Worm (Caenorhabditis elegans) whole organism, L4 larva: Measurements from ENCODE around the gene C30G12.6.

Experiments used
- D1046.2 ChIP-seq: fragments of 200-800 bp; sonication (Bioruptor generic); IDR thresholded peaks from 2 replicates; pipeline ENCODE4 v1.3.6; 2022; ENCODE audit warnings: missing genetic modification characterization, missing compliant biosample characterization
- F37D6.2 ChIP-seq: sonication (generic microtip); optimal IDR thresholded peaks from 2 replicates; lab custom pipeline; 2016; ENCODE audit warnings: mild to moderate bottlenecking, missing genetic modification characterization, missing compliant biosample characterization
- F44E2.7 ChIP-seq: fragments of 200-800 bp; sonication (Bioruptor generic); IDR thresholded peaks from 2 replicates; pipeline ENCODE4 v2.1.2; 2022; ENCODE audit warnings: missing genetic modification characterization, missing compliant biosample characterization
- T20F7.1 ChIP-seq: fragments of 200-800 bp; sonication (Bioruptor generic); optimal IDR thresholded peaks from 2 replicates; lab custom pipeline; 2018; ENCODE audit warnings: mild to moderate bottlenecking, missing genetic modification characterization, missing compliant biosample characterization
- Y48G9A.11 ChIP-seq: fragments of 200-800 bp; sonication (Bioruptor generic); IDR thresholded peaks from 2 replicates; pipeline ENCODE4 v1.3.6; 2022; ENCODE audit warnings: missing genetic modification reagents, missing genetic modification characterization, missing compliant biosample characterization
- ZK546.5 ChIP-seq, 2 experiments: sonication (generic microtip); optimal IDR thresholded peaks; 2 replicates each; lab custom pipeline; 2017; ENCODE audit warnings: missing biosample characterization in 2 of 2, missing genetic modification characterization in 2 of 2
- attf-4 ChIP-seq: sonication (generic microtip); optimal IDR thresholded peaks from 3 replicates; lab custom pipeline; 2017; ENCODE audit warnings: missing biosample characterization, missing genetic modification characterization
- ceh-20 ChIP-seq: fragments of 200-800 bp; sonication (Bioruptor generic); IDR thresholded peaks from 2 replicates; pipeline ENCODE4 v1.3.6; 2022; ENCODE audit warnings: missing genetic modification reagents, missing genetic modification characterization, missing compliant biosample characterization
- ceh-62 ChIP-seq: sonication (generic microtip); optimal IDR thresholded peaks from 2 replicates; lab custom pipeline; 2017; ENCODE audit warnings: missing biosample characterization, missing genetic modification characterization
- ceh-82 ChIP-seq: sonication (generic microtip); optimal IDR thresholded peaks from 2 replicates; lab custom pipeline; 2017; ENCODE audit warnings: missing biosample characterization, missing genetic modification characterization
- ces-1 ChIP-seq: fragments of 150-350 bp; sonication (generic microtip); optimal IDR thresholded peaks from 4 replicates; lab custom pipeline; 2014; ENCODE audit warnings: missing biosample characterization, missing genetic modification reagents, missing genetic modification characterization
- ctbp-1 ChIP-seq: fragments of 200-800 bp; sonication (Bioruptor generic); IDR thresholded peaks from 2 replicates; pipeline ENCODE4 v1.3.6; 2022; ENCODE audit warnings: missing genetic modification reagents, missing genetic modification characterization, missing compliant biosample characterization
- daf-16 ChIP-seq, 3 experiments: sonication (generic microtip); optimal IDR thresholded peaks; 2 replicates each; lab custom pipeline; 2016 to 2017; ENCODE audit warnings: missing genetic modification characterization in 3 of 3, missing genetic modification reagents in 3 of 3, mild to moderate bottlenecking in 2 of 3, missing compliant biosample characterization in 2 of 3, missing biosample characterization in 1 of 3, moderate library complexity in 1 of 3
- daf-19 ChIP-seq: fragments of 200-800 bp; sonication (Bioruptor generic); conservative IDR thresholded peaks from 2 replicates; pipeline ENCODE4 v1.3.6; 2022; ENCODE audit warnings: missing genetic modification characterization, missing compliant biosample characterization
- dmd-8 ChIP-seq: fragments of 200-800 bp; sonication (Bioruptor generic); IDR thresholded peaks from 2 replicates; pipeline ENCODE4 v1.3.6; 2022; ENCODE audit warnings: missing genetic modification characterization, missing compliant biosample characterization
- dpl-1 ChIP-seq: fragments of 150-350 bp; optimal IDR thresholded peaks from 2 replicates; lab custom pipeline; 2014; ENCODE audit warnings: missing biosample characterization, missing genetic modification reagents, missing genetic modification characterization
- duxl-1 ChIP-seq: sonication (generic microtip); optimal IDR thresholded peaks from 2 replicates; lab custom pipeline; 2016; ENCODE audit warnings: mild to moderate bottlenecking, missing genetic modification characterization, moderate library complexity, missing compliant biosample characterization; ENCODE audit not compliant: poor library complexity
- dve-1 ChIP-seq: sonication (generic microtip); optimal IDR thresholded peaks from 2 replicates; lab custom pipeline; 2017; ENCODE audit warnings: antibody characterized with exemption, mild to moderate bottlenecking, missing genetic modification characterization, missing compliant biosample characterization; ENCODE audit not compliant: insufficient read depth
- egl-43 ChIP-seq: fragments of 200-800 bp; sonication (Bioruptor generic); IDR thresholded peaks from 2 replicates; pipeline ENCODE4 v1.3.6; 2022; ENCODE audit warnings: missing genetic modification reagents, missing genetic modification characterization, missing compliant biosample characterization
- fos-1 ChIP-seq: fragments of 150-350 bp; optimal IDR thresholded peaks from 2 replicates; lab custom pipeline; 2014; ENCODE audit warnings: missing biosample characterization, missing genetic modification characterization
- hif-1 ChIP-seq, 2 experiments: sonication (generic microtip); optimal IDR thresholded peaks; 2 replicates each; lab custom pipeline; 2016 to 2017; ENCODE audit warnings: missing compliant biosample characterization in 2 of 2, missing genetic modification characterization in 2 of 2, missing genetic modification reagents in 2 of 2, missing genotype in 2 of 2, mild to moderate bottlenecking in 1 of 2
- lin-1 ChIP-seq: fragments of 200-800 bp; sonication (Bioruptor generic); IDR thresholded peaks from 2 replicates; pipeline ENCODE4 v1.3.6; 2022; ENCODE audit warnings: missing genetic modification reagents, missing genetic modification characterization, missing compliant biosample characterization
- lin-13 ChIP-seq: fragments of 150-350 bp; optimal IDR thresholded peaks from 2 replicates; lab custom pipeline; 2014; ENCODE audit warnings: missing biosample characterization, missing genetic modification reagents, missing genetic modification characterization
- lin-15B ChIP-seq: fragments of 150-350 bp; sonication (generic microtip); optimal IDR thresholded peaks from 3 replicates; lab custom pipeline; 2014; ENCODE audit warnings: missing biosample characterization, missing genetic modification characterization
- lin-29 ChIP-seq: fragments of 200-800 bp; sonication (Bioruptor generic); IDR thresholded peaks from 2 replicates; pipeline ENCODE4 v1.3.6; 2022; ENCODE audit warnings: missing genetic modification reagents, missing genetic modification characterization, missing compliant biosample characterization
- lin-38 ChIP-seq: fragments of 200-800 bp; sonication (Bioruptor generic); IDR thresholded peaks from 2 replicates; pipeline ENCODE4 v1.3.6; 2022; ENCODE audit warnings: missing genetic modification reagents, missing genetic modification characterization, missing compliant biosample characterization
- lir-3 ChIP-seq: sonication (generic microtip); optimal IDR thresholded peaks from 2 replicates; lab custom pipeline; 2016; ENCODE audit warnings: mild to moderate bottlenecking, missing genetic modification characterization, missing compliant biosample characterization
- lsy-2 ChIP-seq, 2 experiments: fragments of 150-350 bp in 1 of 2; sonication (generic microtip) in 1 of 2; optimal IDR thresholded peaks; 2 replicates each; lab custom pipeline; 2014 to 2017; ENCODE audit warnings: missing biosample characterization in 2 of 2, missing genetic modification characterization in 2 of 2
- madf-9 ChIP-seq: fragments of 200-800 bp; sonication (Bioruptor generic); conservative IDR thresholded peaks from 2 replicates; pipeline ENCODE4 v1.3.6; 2022; ENCODE audit warnings: missing genetic modification reagents, missing genetic modification characterization, missing compliant biosample characterization
- mdt-29 ChIP-seq: fragments of 200-800 bp; sonication (Bioruptor generic); IDR thresholded peaks from 2 replicates; pipeline ENCODE4 v1.3.6; 2022; ENCODE audit warnings: missing genetic modification reagents, missing genetic modification characterization, missing compliant biosample characterization
- mxl-2 ChIP-seq: fragments of 200-800 bp; sonication (Bioruptor generic); conservative IDR thresholded peaks from 2 replicates; pipeline ENCODE4 v1.3.6; 2022; ENCODE audit warnings: missing genetic modification reagents, missing genetic modification characterization, missing compliant biosample characterization
- nhr-111 ChIP-seq: fragments of 200-800 bp; sonication (Bioruptor generic); optimal IDR thresholded peaks from 2 replicates; lab custom pipeline; 2018; ENCODE audit warnings: mild to moderate bottlenecking, missing genetic modification characterization, missing compliant biosample characterization
- nhr-25 ChIP-seq: sonication (generic microtip); optimal IDR thresholded peaks from 2 replicates; lab custom pipeline; 2017; ENCODE audit warnings: missing genetic modification characterization, mild to moderate bottlenecking, missing compliant biosample characterization, antibody characterized with exemption, moderate library complexity, borderline replicate concordance; ENCODE audit not compliant: insufficient read depth
- nhr-28 ChIP-seq: fragments of 150-350 bp; optimal IDR thresholded peaks from 2 replicates; lab custom pipeline; 2014; ENCODE audit warnings: missing biosample characterization, missing genetic modification characterization
- nhr-6 ChIP-seq: fragments of 150-350 bp; optimal IDR thresholded peaks from 2 replicates; lab custom pipeline; 2014; ENCODE audit warnings: missing biosample characterization, missing genetic modification characterization
- nhr-77 ChIP-seq: fragments of 150-350 bp; optimal IDR thresholded peaks from 2 replicates; lab custom pipeline; 2014; ENCODE audit warnings: missing biosample characterization, missing genetic modification characterization
- pha-4 ChIP-seq, 2 experiments: fragments of 150-350 bp in 1 of 2; fragments of 200-800 bp in 1 of 2; sonication (Bioruptor generic) in 1 of 2; IDR thresholded peaks in 1 of 2; optimal IDR thresholded peaks in 1 of 2; 2 replicates each; pipeline versions ENCODE4 v1.3.6 to Lab custom; 2014 to 2022; ENCODE audit warnings: missing genetic modification characterization in 2 of 2, missing genetic modification reagents in 2 of 2, missing biosample characterization in 1 of 2, missing compliant biosample characterization in 1 of 2
- rbr-2 ChIP-seq: sonication (generic microtip); optimal IDR thresholded peaks from 2 replicates; lab custom pipeline; 2016; ENCODE audit warnings: missing genotype, missing genetic modification characterization, missing compliant biosample characterization
- saeg-2 ChIP-seq: fragments of 200-800 bp; sonication (Bioruptor generic); IDR thresholded peaks from 2 replicates; pipeline ENCODE4 v1.3.6; 2022; ENCODE audit warnings: missing genetic modification reagents, missing genetic modification characterization, missing compliant biosample characterization
- sdz-12 ChIP-seq: fragments of 200-800 bp; sonication (Bioruptor generic); optimal IDR thresholded peaks from 2 replicates; lab custom pipeline; 2018; ENCODE audit warnings: mild to moderate bottlenecking, missing genetic modification characterization, missing compliant biosample characterization
- set-16 ChIP-seq: fragments of 200-800 bp; sonication (Bioruptor generic); IDR thresholded peaks from 2 replicates; pipeline ENCODE4 v1.3.6; 2022; ENCODE audit warnings: missing genetic modification reagents, missing genetic modification characterization, missing compliant biosample characterization
- skn-1 ChIP-seq: fragments of 150-350 bp; optimal IDR thresholded peaks from 2 replicates; lab custom pipeline; 2014; ENCODE audit warnings: missing biosample characterization, missing genetic modification characterization
- snpc-1.2 ChIP-seq: fragments of 200-800 bp; sonication (Bioruptor generic); IDR thresholded peaks from 2 replicates; pipeline ENCODE4 v1.3.6; 2022; ENCODE audit warnings: missing genetic modification reagents, missing genetic modification characterization, missing compliant biosample characterization
- spr-3 ChIP-seq: fragments of 200-800 bp; sonication (Bioruptor generic); optimal IDR thresholded peaks from 2 replicates; lab custom pipeline; 2018; ENCODE audit warnings: mild to moderate bottlenecking, missing genetic modification characterization, missing compliant biosample characterization
- tra-1 ChIP-seq: fragments of 200-800 bp; sonication (Bioruptor generic); IDR thresholded peaks from 2 replicates; pipeline ENCODE4 v1.3.6; 2022; ENCODE audit warnings: missing genetic modification reagents, missing genetic modification characterization, missing compliant biosample characterization
- unc-39 ChIP-seq: sonication (generic microtip); optimal IDR thresholded peaks from 2 replicates; lab custom pipeline; 2017; ENCODE audit warnings: missing biosample characterization, missing genetic modification characterization
- vab-7 ChIP-seq: fragments of 200-800 bp; sonication (Bioruptor generic); IDR thresholded peaks from 2 replicates; pipeline ENCODE4 v1.3.6; 2022; ENCODE audit warnings: missing genetic modification reagents, missing genetic modification characterization, missing compliant biosample characterization
- zfp-2 ChIP-seq: sonication (generic microtip); optimal IDR thresholded peaks from 2 replicates; lab custom pipeline; 2016; ENCODE audit warnings: mild to moderate bottlenecking, missing genetic modification characterization, missing compliant biosample characterization
- zip-11 ChIP-seq: fragments of 200-800 bp; sonication (Bioruptor generic); IDR thresholded peaks from 2 replicates; pipeline ENCODE4 v1.3.6; 2022; ENCODE audit warnings: missing genetic modification characterization, missing compliant biosample characterization
- zip-2 ChIP-seq: fragments of 150-350 bp; optimal IDR thresholded peaks from 2 replicates; lab custom pipeline; 2014; ENCODE audit warnings: missing biosample characterization, missing genetic modification characterization
- ztf-7 ChIP-seq: fragments of 150-350 bp; optimal IDR thresholded peaks from 2 replicates; lab custom pipeline; 2014; ENCODE audit warnings: missing biosample characterization, missing genetic modification characterization

C30G12.6 gene

DNA sequence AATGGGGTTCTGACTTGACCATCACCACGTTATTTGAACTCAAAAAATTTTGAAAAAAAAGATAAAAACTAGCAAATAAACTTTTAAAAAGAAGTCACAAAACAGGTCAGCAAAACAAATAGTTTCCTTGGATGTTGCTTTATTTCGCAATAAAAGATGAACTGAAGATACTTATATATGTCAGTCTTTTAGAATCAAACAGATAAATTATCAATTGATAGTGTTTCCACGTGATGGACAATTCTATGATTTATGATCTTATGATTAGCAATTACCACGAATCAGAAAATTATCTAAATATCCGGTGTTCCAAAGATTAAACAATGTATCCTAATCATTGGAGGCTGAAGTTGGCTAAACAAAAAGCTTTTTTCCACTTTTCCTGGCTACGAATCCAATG, 8.1 kb downstream of the C30G12.6 start:
- no peak for TF ChIP-seq zip-11
- TF ChIP-seq daf-19 (GFP tag; lab: Robert Waterston, UW): no peak
- no peak for TF ChIP-seq ztf-7
- no peak for TF ChIP-seq nhr-111 (GFP tag; lab: Kevin White, UChicago)
- TF ChIP-seq lin-29 (GFP tag; lab: Robert Waterston, UW): no peak
- no peak for TF ChIP-seq F37D6.2 (tag; lab: Kevin White, UChicago)
- no peak for TF ChIP-seq mxl-2
- no peak for TF ChIP-seq dmd-8 (GFP tag; lab: Robert Waterston, UW)
- TF ChIP-seq nhr-77: no peak
- TF ChIP-seq duxl-1 (tag; lab: Kevin White, UChicago): no peak
- TF ChIP-seq nhr-28: peak; percentile 78
- no peak for TF ChIP-seq vab-7 (GFP tag; lab: Robert Waterston, UW)
- TF ChIP-seq lin-13 (GFP tag; lab: Kevin White, UChicago): no peak
- TF ChIP-seq Y48G9A.11: no peak
- TF ChIP-seq ceh-20 (GFP tag; lab: Robert Waterston, UW): peak; percentile 94
- no peak for TF ChIP-seq hif-1 (tag; optimal IDR thresholded peaks at IDR 0.05; lab: Kevin White, UChicago)
- TF ChIP-seq dve-1 (tag; lab: Kevin White, UChicago): peak; percentile 74
- TF ChIP-seq lin-1 (GFP tag; lab: Robert Waterston, UW): no peak
- TF ChIP-seq fos-1 (tag; lab: Kevin White, UChicago): no peak
- no peak for TF ChIP-seq rbr-2 (tag; lab: Kevin White, UChicago)
- no peak for TF ChIP-seq set-16 (GFP tag; lab: Robert Waterston, UW)
- TF ChIP-seq ceh-62 (tag; lab: Kevin White, UChicago): no peak
- TF ChIP-seq D1046.2 (GFP tag; lab: Robert Waterston, UW): no peak
- TF ChIP-seq lin-15B (tag; lab: Kevin White, UChicago): no peak
- no peak for TF ChIP-seq ces-1
- TF ChIP-seq dpl-1 (GFP tag; lab: Kevin White, UChicago): no peak
- no peak for TF ChIP-seq nhr-6 (tag; lab: Kevin White, UChicago)
- TF ChIP-seq ZK546.5 (tag; optimal IDR thresholded peaks at IDR 0.05; lab: Kevin White, UChicago): no peak
- no peak for TF ChIP-seq attf-4 (tag; lab: Kevin White, UChicago)
- no peak for TF ChIP-seq sdz-12 (GFP tag; lab: Kevin White, UChicago)
- TF ChIP-seq tra-1 (GFP tag; lab: Robert Waterston, UW): peak; percentile 67; the same call in 1 of the 2 replicates
- TF ChIP-seq lin-38: no peak
- no peak for TF ChIP-seq zfp-2 (tag; lab: Kevin White, UChicago)
- no peak for TF ChIP-seq egl-43 (GFP tag; lab: Robert Waterston, UW)
- TF ChIP-seq lsy-2 (tag; optimal IDR thresholded peaks at IDR 0.05; lab: Kevin White, UChicago): no peak
- no peak for TF ChIP-seq mdt-29 (GFP tag; lab: Robert Waterston, UW)
- TF ChIP-seq saeg-2 (GFP tag; lab: Robert Waterston, UW): no peak
- TF ChIP-seq T20F7.1 (GFP tag; lab: Kevin White, UChicago): no peak
- no peak for TF ChIP-seq daf-16 (GFP tag; optimal IDR thresholded peaks at IDR 0.05; lab: Kevin White, UChicago)
- peak; percentile 70 for TF ChIP-seq daf-16 (tag; optimal IDR thresholded peaks at IDR 0.05; lab: Kevin White, UChicago)
- TF ChIP-seq ctbp-1 (GFP tag; lab: Robert Waterston, UW): no peak
- TF ChIP-seq spr-3 (GFP tag; lab: Kevin White, UChicago): no peak
- TF ChIP-seq unc-39 (tag; lab: Kevin White, UChicago): no peak
- TF ChIP-seq F44E2.7 (GFP tag; lab: Robert Waterston, UW): no peak
- peak; percentile 45 for TF ChIP-seq nhr-25 (tag; lab: Kevin White, UChicago)
- TF ChIP-seq skn-1: no peak
- TF ChIP-seq pha-4 (GFP tag; IDR thresholded peaks at IDR 0.05; lab: Robert Waterston, UW): no peak
- TF ChIP-seq pha-4 (tag; optimal IDR thresholded peaks at IDR 0.05; lab: Kevin White, UChicago): no peak
- no peak for TF ChIP-seq ceh-82 (tag; lab: Kevin White, UChicago)
- no peak for TF ChIP-seq lir-3 (tag; lab: Kevin White, UChicago)
- no peak for TF ChIP-seq zip-2
- TF ChIP-seq madf-9 (GFP tag; lab: Robert Waterston, UW): no peak
- no peak for TF ChIP-seq snpc-1.2 (GFP tag; lab: Robert Waterston, UW)
